Worm (Caenorhabditis elegans) whole organism, early embryonic: ENCODE results near the gene F58B3.4.

Experiments
- F13C5.2 ChIP-seq: sonication (generic microtip); optimal IDR thresholded peaks from 2 replicates; lab custom pipeline; 2017; ENCODE audit warnings: mild to moderate bottlenecking, missing genetic modification characterization, inconsistent platforms, missing compliant biosample characterization
- ama-1 ChIP-seq: fragments of 150-350 bp; optimal IDR thresholded peaks from 2 replicates; lab custom pipeline; 2014
- hmbx-1 ChIP-seq: sonication (generic microtip); optimal IDR thresholded peaks from 2 replicates; lab custom pipeline; 2016; ENCODE audit warnings: mild to moderate bottlenecking, missing genetic modification characterization, missing compliant biosample characterization
- hmg-4 ChIP-seq: fragments of 200-800 bp; sonication (Bioruptor generic); optimal IDR thresholded peaks from 2 replicates; lab custom pipeline; 2018; ENCODE audit warnings: mild to moderate bottlenecking, missing genetic modification characterization, missing compliant biosample characterization
- scrt-1 ChIP-seq: fragments of 200-800 bp; sonication (Bioruptor generic); IDR thresholded peaks from 2 replicates; pipeline ENCODE4 v1.3.6; 2022; ENCODE audit warnings: missing genetic modification characterization, missing compliant biosample characterization
- sea-1 ChIP-seq: fragments of 200-800 bp; sonication (Bioruptor generic); conservative IDR thresholded peaks from 2 replicates; pipeline ENCODE4 v1.3.6; 2022; ENCODE audit warnings: missing genetic modification characterization, missing compliant biosample characterization

ce11 chrIV:11638016-11638415 is 6.4 kb upstream of the F58B3.4 start, which contains the start of gene rbm-17:
- TF ChIP-seq ama-1 (lab: Kevin White, UChicago) (no peak), hmbx-1 (no peak), sea-1 (no peak), F13C5.2 (tag; lab: Kevin White, UChicago) (no peak), hmg-4 (GFP tag; lab: Kevin White, UChicago) (no peak), scrt-1 (GFP tag; lab: Robert Waterston, UW) (no peak)
